Comparison of ENCODE assay signal across 7 worm cellular contexts in genomic region chrX:10877138-10877743, ce11.
A peak's percentile ranks its signal among the peaks of the same experiment; 100 is the strongest.
TF ChIP-seq lines count a peak whose summit lies in the region.

Gene pgp-6, minus strand, starts transcription at chrX:10877425.

TF ChIP-seq in whole organism, L1 larva, 84 proteins besides CTCF, POLR2A, EP300 and RAD21:
- TF ChIP-seq fkh-4 (tag; optimal IDR thresholded peaks at IDR 0.05; lab: Kevin White, UChicago; ENCODE audit: borderline replicate concordance) (no peak), elt-2 (tag; optimal IDR thresholded peaks at IDR 0.05; lab: Kevin White, UChicago) (peak; percentile 71), skn-1 (tag; optimal IDR thresholded peaks at IDR 0.05; lab: Kevin White, UChicago) (peak; percentile 77), efl-1 (optimal IDR thresholded peaks at IDR 0.05; lab: Kevin White, UChicago) (no peak), efl-1 (GFP tag; optimal IDR thresholded peaks at IDR 0.05 in 1 of 2; lab: Kevin White, UChicago) (peak in 1 of 2 experiments; percentile 41), sptf-1 (tag; optimal IDR thresholded peaks at IDR 0.05; lab: Kevin White, UChicago) (no peak), nhr-85 (tag; lab: Kevin White, UChicago) (peak; percentile 65), nhr-20 (tag; optimal IDR thresholded peaks at IDR 0.05; lab: Kevin White, UChicago) (peak; percentile 44)

TF ChIP-seq in whole organism, L2 larva, 48 proteins besides CTCF, POLR2A, EP300 and RAD21 (continues in another document):
- TF ChIP-seq nhr-77 (tag; optimal IDR thresholded peaks at IDR 0.05; lab: Kevin White, UChicago) (no peak), ztf-1 (GFP tag; conservative IDR thresholded peaks at IDR 0.05; lab: Robert Waterston, UW) (no peak), zag-1 (tag; optimal IDR thresholded peaks at IDR 0.05; lab: Kevin White, UChicago) (no peak), nhr-25 (tag; optimal IDR thresholded peaks at IDR 0.05; lab: Kevin White, UChicago) (no peak), unc-55 (GFP tag; optimal IDR thresholded peaks at IDR 0.05; lab: Kevin White, UChicago) (no peak), snpc-4 (tag; optimal IDR thresholded peaks at IDR 0.05; lab: Kevin White, UChicago) (no peak), ZK546.5 (tag; optimal IDR thresholded peaks at IDR 0.05; lab: Kevin White, UChicago) (no peak), mab-5 (tag; optimal IDR thresholded peaks at IDR 0.05; lab: Kevin White, UChicago) (no peak), elt-3 (tag; optimal IDR thresholded peaks at IDR 0.05; lab: Kevin White, UChicago) (no peak), gmeb-1 (tag; optimal IDR thresholded peaks at IDR 0.05; lab: Kevin White, UChicago) (no peak), crh-2 (tag; optimal IDR thresholded peaks at IDR 0.05; lab: Kevin White, UChicago) (peak; percentile 36), ztf-4 (tag; optimal IDR thresholded peaks at IDR 0.05; lab: Kevin White, UChicago) (no peak), fos-1 (tag; optimal IDR thresholded peaks at IDR 0.05; lab: Kevin White, UChicago) (peak; percentile 67), sma-3 (GFP tag; optimal IDR thresholded peaks at IDR 0.05; lab: Kevin White, UChicago) (no peak), sem-4 (tag; optimal IDR thresholded peaks at IDR 0.05; lab: Kevin White, UChicago) (no peak)

TF ChIP-seq in whole organism, L3 larva, 47 proteins besides CTCF, POLR2A, EP300 and RAD21:
- TF ChIP-seq elt-2 (tag; optimal IDR thresholded peaks at IDR 0.05; lab: Kevin White, UChicago) = peak; percentile 67
- TF ChIP-seq R02D3.7 (tag; optimal IDR thresholded peaks at IDR 0.05; lab: Kevin White, UChicago) = no peak
- no peak for TF ChIP-seq unc-62 (GFP tag; optimal IDR thresholded peaks at IDR 0.05; lab: Kevin White, UChicago)
- no peak for TF ChIP-seq unc-39 (tag; optimal IDR thresholded peaks at IDR 0.05; lab: Kevin White, UChicago)
- TF ChIP-seq aly-2 (tag; optimal IDR thresholded peaks at IDR 0.05; lab: Kevin White, UChicago) = no peak
TF ChIP-seq in whole organism, L3 larva: peak in this region for 1.

TF ChIP-seq in whole organism, L4 larva, 104 proteins besides CTCF, POLR2A, EP300 and RAD21 (continues in another document):
- TF ChIP-seq D1046.2 (GFP tag; IDR thresholded peaks at IDR 0.05; lab: Robert Waterston, UW) = no peak
- peak; percentile 55 for TF ChIP-seq nhr-28 (tag; optimal IDR thresholded peaks at IDR 0.05; lab: Kevin White, UChicago)
- TF ChIP-seq hmg-1.1 (GFP tag; IDR thresholded peaks at IDR 0.05; lab: Robert Waterston, UW) = no peak
- no peak for TF ChIP-seq nhr-48 (tag; optimal IDR thresholded peaks at IDR 0.05; lab: Kevin White, UChicago)
- TF ChIP-seq madf-5 (GFP tag; IDR thresholded peaks at IDR 0.05; lab: Robert Waterston, UW) = no peak
- TF ChIP-seq ZK337.2 (GFP tag; IDR thresholded peaks at IDR 0.05; lab: Robert Waterston, UW) = no peak
- no peak for TF ChIP-seq Y75B8A.6 (GFP tag; IDR thresholded peaks at IDR 0.05; lab: Robert Waterston, UW)
- no peak for TF ChIP-seq hif-1 (tag; optimal IDR thresholded peaks at IDR 0.05; lab: Kevin White, UChicago)
- TF ChIP-seq F49E8.2 (tag; optimal IDR thresholded peaks at IDR 0.05; lab: Kevin White, UChicago; ENCODE audit: borderline replicate concordance) = no peak
- TF ChIP-seq unc-62 (GFP tag; optimal IDR thresholded peaks at IDR 0.05 in 1 of 2; lab: Kevin White, UChicago) = peak in 1 of 2 experiments; percentile 69
- TF ChIP-seq unc-62 (tag; optimal IDR thresholded peaks at IDR 0.05; lab: Kevin White, UChicago) = no peak
- TF ChIP-seq ceh-20 (GFP tag; IDR thresholded peaks at IDR 0.05; lab: Robert Waterston, UW) = no peak
- no peak for TF ChIP-seq ctbp-1 (GFP tag; IDR thresholded peaks at IDR 0.05; lab: Robert Waterston, UW)
- no peak for TF ChIP-seq dmd-8 (GFP tag; IDR thresholded peaks at IDR 0.05; lab: Robert Waterston, UW)
- peak; percentile 89 for TF ChIP-seq zip-2 (tag; optimal IDR thresholded peaks at IDR 0.05; lab: Kevin White, UChicago)
- TF ChIP-seq tra-1 (GFP tag; IDR thresholded peaks at IDR 0.05; lab: Robert Waterston, UW) = no peak
- no peak for TF ChIP-seq nhr-76 (tag; optimal IDR thresholded peaks at IDR 0.05; lab: Kevin White, UChicago)
- peak; percentile 80 for TF ChIP-seq aha-1 (tag; lab: Kevin White, UChicago)

TF ChIP-seq in whole organism, late embryonic, 69 proteins besides CTCF, POLR2A, EP300 and RAD21:
- no peak for TF ChIP-seq mec-3 (tag; optimal IDR thresholded peaks at IDR 0.05; lab: Kevin White, UChicago; ENCODE audit: borderline replicate concordance)
- TF ChIP-seq elt-2 (tag; optimal IDR thresholded peaks at IDR 0.05; lab: Kevin White, UChicago) = peak; percentile 70

TF ChIP-seq in whole organism, mixed stage, embryonic, 35 proteins besides CTCF, POLR2A, EP300 and RAD21:
- no peak for TF ChIP-seq elt-3 (tag; optimal IDR thresholded peaks at IDR 0.05; lab: Kevin White, UChicago)
- peak; percentile 94 for TF ChIP-seq zip-8 (tag; optimal IDR thresholded peaks at IDR 0.05; lab: Kevin White, UChicago)

TF ChIP-seq in whole organism, young adult, 124 proteins besides CTCF, POLR2A, EP300 and RAD21:
- TF ChIP-seq mcd-1 (GFP tag; IDR thresholded peaks at IDR 0.05; lab: Robert Waterston, UW) (no peak), chd-7 (tag; optimal IDR thresholded peaks at IDR 0.05; lab: Kevin White, UChicago) (no peak), F22D6.2 (tag; optimal IDR thresholded peaks at IDR 0.05; lab: Kevin White, UChicago) (no peak), akir-1 (GFP tag; optimal IDR thresholded peaks at IDR 0.05; lab: Kevin White, UChicago) (no peak), B0019.2 (GFP tag; conservative IDR thresholded peaks at IDR 0.05; lab: Robert Waterston, UW) (no peak), hlh-12 (tag; optimal IDR thresholded peaks at IDR 0.05; lab: Kevin White, UChicago) (no peak), athp-1 (tag; optimal IDR thresholded peaks at IDR 0.05; lab: Kevin White, UChicago) (no peak), sea-2 (GFP tag; IDR thresholded peaks at IDR 0.05; lab: Robert Waterston, UW) (no peak), cebp-1 (GFP tag; IDR thresholded peaks at IDR 0.05; lab: Robert Waterston, UW) (peak; percentile 39; the same call in 1 of the 2 replicates), cebp-1 (tag; optimal IDR thresholded peaks at IDR 0.05; lab: Kevin White, UChicago) (no peak)
